Worm (Caenorhabditis elegans) whole organism, mixed stage, embryonic: ENCODE measurements around the gene C31H1.2.

Experiments used
- ces-1 ChIP-seq: fragments of 150-350 bp; optimal IDR thresholded peaks from 2 replicates; lab custom pipeline; 2014; ENCODE audit warnings: missing biosample characterization, missing genetic modification reagents, missing genetic modification characterization
- elt-1 ChIP-seq: sonication (generic microtip); optimal IDR thresholded peaks from 2 replicates; lab custom pipeline; 2017; ENCODE audit warnings: missing genetic modification characterization, mild to moderate bottlenecking, missing compliant biosample characterization, antibody characterized with exemption, moderate library complexity, borderline replicate concordance; ENCODE audit not compliant: insufficient read depth
- nhr-12 ChIP-seq: fragments of 150-350 bp; optimal IDR thresholded peaks from 2 replicates; lab custom pipeline; 2014; ENCODE audit warnings: missing biosample characterization, missing genetic modification characterization
- nhr-28 ChIP-seq: fragments of 150-350 bp; optimal IDR thresholded peaks from 2 replicates; lab custom pipeline; 2014; ENCODE audit warnings: missing biosample characterization, missing genetic modification characterization
- nhr-76 ChIP-seq: sonication (generic microtip); optimal IDR thresholded peaks from 2 replicates; lab custom pipeline; 2017; ENCODE audit warnings: missing biosample characterization, missing genetic modification characterization
- sptf-1 ChIP-seq: sonication (generic microtip); optimal IDR thresholded peaks from 2 replicates; lab custom pipeline; 2017; ENCODE audit warnings: mild to moderate bottlenecking, missing genetic modification characterization, moderate library complexity, missing compliant biosample characterization
- ztf-11 ChIP-seq: fragments of 150-350 bp; optimal IDR thresholded peaks from 2 replicates; lab custom pipeline; 2014; ENCODE audit warnings: missing biosample characterization, missing genetic modification characterization

- TF ChIP-seq sptf-1 (tag; lab: Kevin White, UChicago) (no peak), nhr-28 (no peak), elt-1 (tag; lab: Kevin White, UChicago) (peak; percentile 66), ztf-11 (tag; lab: Kevin White, UChicago) (no peak), nhr-12 (tag; lab: Kevin White, UChicago) (no peak), ces-1 (GFP tag; lab: Kevin White, UChicago) (no peak), nhr-76 (tag; lab: Kevin White, UChicago) (no peak)
Observed at ce11 chrIV:5758695-5759094, 32.4 kb upstream of the C31H1.2 start.
